Worm (Caenorhabditis elegans) whole organism, young adult: ENCODE measurements around the gene Y48C3A.18.
A peak's percentile ranks its signal among the peaks of the same experiment; 100 is the strongest.

Source experiments
- B0035.1 ChIP-seq: sonication (generic microtip); optimal IDR thresholded peaks from 2 replicates; lab custom pipeline; 2016; ENCODE audit warnings: missing genetic modification characterization, mild to moderate bottlenecking, missing compliant biosample characterization, missing genotype, missing genetic modification reagents
- B0261.1 ChIP-seq: sonication (generic microtip); optimal IDR thresholded peaks from 2 replicates; lab custom pipeline; 2016; ENCODE audit warnings: mild to moderate bottlenecking, missing genetic modification characterization, moderate library complexity, missing compliant biosample characterization
- B0336.3 ChIP-seq: fragments of 200-800 bp; sonication (Bioruptor generic); IDR thresholded peaks from 2 replicates; pipeline ENCODE4 v1.3.6; 2022; ENCODE audit warnings: missing genetic modification characterization, missing compliant biosample characterization
- D2030.7 ChIP-seq: fragments of 200-800 bp; sonication (Bioruptor generic); IDR thresholded peaks from 2 replicates; pipeline ENCODE4 v1.3.6; 2022; ENCODE audit warnings: missing genetic modification reagents, missing genetic modification characterization, missing compliant biosample characterization
- F33H1.4 ChIP-seq: fragments of 200-800 bp; sonication (Bioruptor generic); IDR thresholded peaks from 2 replicates; pipeline ENCODE4 v1.3.6; 2022; ENCODE audit warnings: missing genetic modification reagents, missing genetic modification characterization, missing compliant biosample characterization
- F37B4.10 ChIP-seq: fragments of 200-800 bp; sonication (Bioruptor generic); IDR thresholded peaks from 2 replicates; pipeline ENCODE4 v1.3.6; 2022; ENCODE audit warnings: missing genetic modification characterization, missing compliant biosample characterization
- F57C9.4 ChIP-seq: sonication (generic microtip); optimal IDR thresholded peaks from 2 replicates; lab custom pipeline; 2017; ENCODE audit warnings: mild to moderate bottlenecking, missing genetic modification characterization, missing compliant biosample characterization
- ZK185.1 ChIP-seq: sonication (generic microtip); optimal IDR thresholded peaks from 2 replicates; lab custom pipeline; 2016; ENCODE audit warnings: mild to moderate bottlenecking, missing genetic modification characterization, missing compliant biosample characterization; ENCODE audit not compliant: poor library complexity, severe bottlenecking
- akir-1 ChIP-seq: fragments of 200-800 bp; sonication (Bioruptor generic); optimal IDR thresholded peaks from 2 replicates; lab custom pipeline; 2018; ENCODE audit warnings: mild to moderate bottlenecking, missing genetic modification characterization, moderate library complexity, missing compliant biosample characterization
- aptf-2 ChIP-seq: fragments of 200-800 bp; sonication (Bioruptor generic); conservative IDR thresholded peaks from 2 replicates; pipeline ENCODE4 v1.3.6; 2022; ENCODE audit warnings: missing genetic modification reagents, missing genetic modification characterization, missing compliant biosample characterization
- aptf-3 ChIP-seq: fragments of 200-800 bp; sonication (Bioruptor generic); IDR thresholded peaks from 2 replicates; pipeline ENCODE4 v1.3.6; 2022; ENCODE audit warnings: missing genetic modification characterization, missing compliant biosample characterization
- atf-7 ChIP-seq: sonication (generic microtip); optimal IDR thresholded peaks from 2 replicates; lab custom pipeline; 2017; ENCODE audit warnings: mild to moderate bottlenecking, missing genetic modification characterization, missing compliant biosample characterization
- attf-5 ChIP-seq: fragments of 200-800 bp; sonication (Bioruptor generic); optimal IDR thresholded peaks from 2 replicates; lab custom pipeline; 2018; ENCODE audit warnings: mild to moderate bottlenecking, missing genetic modification characterization, missing compliant biosample characterization
- cebp-1 ChIP-seq, 2 experiments: fragments of 200-800 bp in 1 of 2; sonication (Bioruptor generic) in 1 of 2; sonication (generic microtip) in 1 of 2; IDR thresholded peaks in 1 of 2; optimal IDR thresholded peaks in 1 of 2; 2 replicates each; pipeline versions ENCODE4 v1.3.6 to Lab custom; 2017 to 2022; ENCODE audit warnings: missing compliant biosample characterization in 2 of 2, missing genetic modification characterization in 2 of 2, mild to moderate bottlenecking in 1 of 2, missing genetic modification reagents in 1 of 2, moderate library complexity in 1 of 2
- dox-1 ChIP-seq: fragments of 200-800 bp; sonication (Bioruptor generic); IDR thresholded peaks from 2 replicates; pipeline ENCODE4 v1.3.6; 2022; ENCODE audit warnings: missing genetic modification reagents, missing genetic modification characterization, missing compliant biosample characterization
- dpl-1 ChIP-seq: fragments of 150-350 bp; optimal IDR thresholded peaks from 2 replicates; lab custom pipeline; 2014; ENCODE audit warnings: missing biosample characterization, missing genetic modification reagents, missing genetic modification characterization
- egl-18 ChIP-seq: fragments of 200-800 bp; sonication (Bioruptor generic); IDR thresholded peaks from 2 replicates; pipeline ENCODE4 v1.3.6; 2022; ENCODE audit warnings: missing genetic modification reagents, missing genetic modification characterization, missing compliant biosample characterization
- egrh-3 ChIP-seq: fragments of 200-800 bp; sonication (Bioruptor generic); IDR thresholded peaks from 2 replicates; pipeline ENCODE4 v1.3.6; 2022; ENCODE audit warnings: missing genetic modification reagents, missing genetic modification characterization, missing compliant biosample characterization
- ets-4 ChIP-seq: fragments of 200-800 bp; sonication (Bioruptor generic); optimal IDR thresholded peaks from 2 replicates; lab custom pipeline; 2018; ENCODE audit warnings: mild to moderate bottlenecking, missing genetic modification characterization, missing compliant biosample characterization
- hlh-12 ChIP-seq: sonication (generic microtip); optimal IDR thresholded peaks from 2 replicates; lab custom pipeline; 2016; ENCODE audit warnings: missing genetic modification characterization, missing compliant biosample characterization
- hlh-26 ChIP-seq: fragments of 200-800 bp; sonication (Bioruptor generic); conservative IDR thresholded peaks from 2 replicates; pipeline ENCODE4 v1.3.6; 2022; ENCODE audit warnings: missing genetic modification reagents, missing genetic modification characterization, missing compliant biosample characterization
- hrde-1 ChIP-seq: sonication (generic microtip); optimal IDR thresholded peaks from 2 replicates; lab custom pipeline; 2016; ENCODE audit warnings: missing genetic modification characterization, mild to moderate bottlenecking, missing compliant biosample characterization, moderate library complexity, missing genotype, missing genetic modification reagents, borderline replicate concordance
- lag-1 ChIP-seq: fragments of 200-800 bp; sonication (Bioruptor generic); IDR thresholded peaks from 2 replicates; pipeline ENCODE4 v1.3.6; 2022; ENCODE audit warnings: missing genetic modification reagents, missing genetic modification characterization, missing compliant biosample characterization
- lin-26 ChIP-seq: fragments of 200-800 bp; sonication (Bioruptor generic); IDR thresholded peaks from 2 replicates; pipeline ENCODE4 v1.3.6; 2022; ENCODE audit warnings: missing genetic modification reagents, missing genetic modification characterization, missing compliant biosample characterization
- lin-40 ChIP-seq: sonication (generic microtip); optimal IDR thresholded peaks from 2 replicates; lab custom pipeline; 2016; ENCODE audit warnings: missing genetic modification characterization, mild to moderate bottlenecking, missing compliant biosample characterization, missing genotype, missing genetic modification reagents
- lir-1 ChIP-seq: fragments of 200-800 bp; sonication (Bioruptor generic); conservative IDR thresholded peaks from 2 replicates; pipeline ENCODE4 v1.3.6; 2022; ENCODE audit warnings: missing genetic modification reagents, missing genetic modification characterization, missing compliant biosample characterization
- lsy-27 ChIP-seq: sonication (generic microtip); optimal IDR thresholded peaks from 2 replicates; lab custom pipeline; 2017; ENCODE audit warnings: missing genetic modification characterization, mild to moderate bottlenecking, missing compliant biosample characterization, antibody characterized with exemption, missing genotype, borderline replicate concordance; ENCODE audit not compliant: insufficient read depth
- mcd-1 ChIP-seq: fragments of 200-800 bp; sonication (Bioruptor generic); IDR thresholded peaks from 2 replicates; pipeline ENCODE4 v1.3.6; 2022; ENCODE audit warnings: missing genetic modification reagents, missing genetic modification characterization, missing compliant biosample characterization
- mxl-1 ChIP-seq: sonication (generic microtip); optimal IDR thresholded peaks from 2 replicates; lab custom pipeline; 2016; ENCODE audit warnings: missing genetic modification characterization, missing compliant biosample characterization
- nfya-1 ChIP-seq: sonication (generic microtip); optimal IDR thresholded peaks from 2 replicates; lab custom pipeline; 2017; ENCODE audit warnings: antibody characterized with exemption, missing compliant biosample characterization, missing genetic modification characterization, borderline replicate concordance; ENCODE audit not compliant: insufficient read depth
- nfyb-1 ChIP-seq: fragments of 200-800 bp; sonication (Bioruptor generic); IDR thresholded peaks from 2 replicates; pipeline ENCODE4 v1.3.6; 2022; ENCODE audit warnings: missing genetic modification reagents, missing genetic modification characterization, missing compliant biosample characterization
- nhr-27 ChIP-seq: fragments of 200-800 bp; sonication (Bioruptor generic); optimal IDR thresholded peaks from 2 replicates; lab custom pipeline; 2018; ENCODE audit warnings: mild to moderate bottlenecking, missing genetic modification characterization, moderate library complexity, missing compliant biosample characterization
- nhr-80 ChIP-seq: sonication (generic microtip); optimal IDR thresholded peaks from 2 replicates; lab custom pipeline; 2016; ENCODE audit warnings: missing genetic modification characterization, missing compliant biosample characterization
- rcor-1 ChIP-seq: fragments of 200-800 bp; sonication (Bioruptor generic); IDR thresholded peaks from 2 replicates; pipeline ENCODE4 v1.3.6; 2022; ENCODE audit warnings: missing genetic modification reagents, missing genetic modification characterization, missing compliant biosample characterization
- rec-8 ChIP-seq, 2 experiments: sonication (generic microtip); optimal IDR thresholded peaks; 2 replicates each; lab custom pipeline; 2016; ENCODE audit warnings: mild to moderate bottlenecking in 2 of 2, missing genetic modification characterization in 2 of 2, missing genetic modification reagents in 2 of 2, missing genotype in 2 of 2, missing biosample characterization in 1 of 2, missing compliant biosample characterization in 1 of 2, moderate library complexity in 1 of 2
- sdz-38 ChIP-seq: sonication (generic microtip); optimal IDR thresholded peaks from 2 replicates; lab custom pipeline; 2016; ENCODE audit warnings: missing genotype, missing genetic modification characterization, missing compliant biosample characterization
- snpc-3.4 ChIP-seq: sonication (generic microtip); optimal IDR thresholded peaks from 2 replicates; lab custom pipeline; 2017; ENCODE audit warnings: missing genetic modification characterization, mild to moderate bottlenecking, missing compliant biosample characterization, antibody characterized with exemption, moderate library complexity, missing genotype, missing genetic modification reagents
- snpc-4 ChIP-seq, 5 experiments: fragments of 150-350 bp in 1 of 5; sonication (generic microtip) in 4 of 5; optimal IDR thresholded peaks; 2 replicates each; lab custom pipeline; 2014 to 2018; ENCODE audit warnings: missing genetic modification characterization in 5 of 5, missing biosample characterization in 3 of 5, antibody characterized with exemption in 2 of 5, mild to moderate bottlenecking in 2 of 5, missing compliant biosample characterization in 2 of 5, missing genotype in 2 of 5, moderate library complexity in 2 of 5, missing genetic modification reagents in 1 of 5
- sptf-2 ChIP-seq: fragments of 200-800 bp; sonication (Bioruptor generic); optimal IDR thresholded peaks from 2 replicates; lab custom pipeline; 2018; ENCODE audit warnings: mild to moderate bottlenecking, missing genetic modification characterization, missing compliant biosample characterization
- tbp1 ChIP-seq: fragments of 200-800 bp; sonication (Bioruptor generic); optimal IDR thresholded peaks from 2 replicates; lab custom pipeline; 2018; ENCODE audit warnings: mild to moderate bottlenecking, missing genetic modification characterization, missing compliant biosample characterization
- unc-130 ChIP-seq: sonication (generic microtip); optimal IDR thresholded peaks from 2 replicates; lab custom pipeline; 2016; ENCODE audit warnings: missing genetic modification reagents, missing genetic modification characterization, missing compliant biosample characterization
- zfh-2 ChIP-seq: fragments of 200-800 bp; sonication (Bioruptor generic); conservative IDR thresholded peaks from 2 replicates; pipeline ENCODE4 v1.3.6; 2022; ENCODE audit warnings: missing genetic modification reagents, missing genetic modification characterization, missing compliant biosample characterization
- zim-3 ChIP-seq: sonication (generic microtip); optimal IDR thresholded peaks from 2 replicates; lab custom pipeline; 2017; ENCODE audit warnings: mild to moderate bottlenecking, missing genetic modification characterization, moderate library complexity, missing compliant biosample characterization

Gene Y48C3A.18

ce11 chrII:13456622-13457021 lies 44.2 kb downstream of the Y48C3A.18 start (continued):
- 0 out of 2 replicates have a peak, but pooled peaks have one; percentile 20 for TF ChIP-seq B0336.3 (GFP tag; lab: Robert Waterston, UW)
- TF ChIP-seq akir-1 (GFP tag; lab: Kevin White, UChicago): no peak
- TF ChIP-seq lin-26 (GFP tag; lab: Robert Waterston, UW): 0 out of 2 replicates have a peak, but pooled peaks have one; percentile 49
- TF ChIP-seq tbp1 (GFP tag; lab: Kevin White, UChicago): no peak
- TF ChIP-seq nfya-1 (tag; lab: Kevin White, UChicago): no peak
- TF ChIP-seq D2030.7 (GFP tag; lab: Robert Waterston, UW): no peak
- no peak for TF ChIP-seq lin-40 (tag; lab: Kevin White, UChicago)
- TF ChIP-seq lsy-27: no peak
- no peak for TF ChIP-seq F37B4.10 (GFP tag; lab: Robert Waterston, UW)
- no peak for TF ChIP-seq mcd-1 (GFP tag; lab: Robert Waterston, UW)
- 0 out of 2 replicates have a peak, but pooled peaks have one; percentile 19 for TF ChIP-seq egrh-3
- TF ChIP-seq attf-5 (GFP tag; lab: Kevin White, UChicago): peak; percentile 36
- TF ChIP-seq zim-3 (tag; lab: Kevin White, UChicago): no peak
- TF ChIP-seq nhr-80 (tag; lab: Kevin White, UChicago): peak; percentile 59
- TF ChIP-seq nfyb-1 (GFP tag; lab: Robert Waterston, UW): no peak
- no peak for TF ChIP-seq mxl-1 (tag; lab: Kevin White, UChicago)
- peak; percentile 94 for TF ChIP-seq zfh-2 (GFP tag; lab: Robert Waterston, UW)
- TF ChIP-seq aptf-2 (GFP tag; lab: Robert Waterston, UW): no peak
- TF ChIP-seq atf-7 (tag; lab: Kevin White, UChicago): no peak
- peak; percentile 70 for TF ChIP-seq dox-1 (GFP tag; lab: Robert Waterston, UW)
- no peak for TF ChIP-seq sdz-38
- no peak for TF ChIP-seq B0035.1 (tag; lab: Kevin White, UChicago)
- no peak for TF ChIP-seq rcor-1 (GFP tag; lab: Robert Waterston, UW)
- no peak for TF ChIP-seq F33H1.4 (GFP tag; lab: Robert Waterston, UW)
- TF ChIP-seq lir-1: no peak
- peak; percentile 23 for TF ChIP-seq ets-4 (GFP tag; lab: Kevin White, UChicago)

- no peak for TF ChIP-seq rec-8 (tag; optimal IDR thresholded peaks at IDR 0.05; lab: Kevin White, UChicago)
- TF ChIP-seq nfyb-1 (GFP tag; lab: Robert Waterston, UW): peak; percentile 63
- TF ChIP-seq hrde-1 (tag; lab: Kevin White, UChicago): no peak
- no peak for TF ChIP-seq unc-130
- no peak for TF ChIP-seq hlh-26
- TF ChIP-seq F33H1.4 (GFP tag; lab: Robert Waterston, UW): no peak
- no peak for TF ChIP-seq snpc-4 (GFP tag; optimal IDR thresholded peaks at IDR 0.05; lab: Kevin White, UChicago)
- peak in 1 of 4 experiments; percentile 46 for TF ChIP-seq snpc-4 (tag; optimal IDR thresholded peaks at IDR 0.05; lab: Kevin White, UChicago)
- TF ChIP-seq nhr-27: no peak
- TF ChIP-seq dpl-1 (GFP tag; lab: Kevin White, UChicago): no peak
- no peak for TF ChIP-seq hlh-12 (tag; lab: Kevin White, UChicago)
- TF ChIP-seq ZK185.1 (tag; lab: Kevin White, UChicago): no peak
- no peak for TF ChIP-seq sptf-2 (GFP tag; lab: Kevin White, UChicago)
- TF ChIP-seq F57C9.4: no peak
- no peak for TF ChIP-seq lag-1 (GFP tag; lab: Robert Waterston, UW)
- TF ChIP-seq lin-40 (tag; lab: Kevin White, UChicago): peak; percentile 79
- peak; percentile 8 for TF ChIP-seq snpc-3.4 (tag; lab: Kevin White, UChicago)
- TF ChIP-seq cebp-1 (GFP tag; IDR thresholded peaks at IDR 0.05; lab: Robert Waterston, UW): no peak
- TF ChIP-seq cebp-1 (tag; optimal IDR thresholded peaks at IDR 0.05; lab: Kevin White, UChicago): peak; percentile 50
- no peak for TF ChIP-seq egl-18
- TF ChIP-seq B0261.1 (tag; lab: Kevin White, UChicago): no peak
- peak; percentile 70; the same call in 1 of the 2 replicates for TF ChIP-seq B0336.3 (GFP tag; lab: Robert Waterston, UW)
- peak; percentile 36 for TF ChIP-seq nhr-80 (tag; lab: Kevin White, UChicago)
- no peak for TF ChIP-seq aptf-3 (GFP tag; lab: Robert Waterston, UW)
Observed at ce11 chrII:13460592-13461395, 48.4 kb downstream of the Y48C3A.18 start, which contains the start of gene pqn-27. Gene pqn-27, minus strand, starts transcription at chrII:13460642.
